Worm (Caenorhabditis elegans): ENCODE measurements around the gene ctsa-1.1.

DNA sequence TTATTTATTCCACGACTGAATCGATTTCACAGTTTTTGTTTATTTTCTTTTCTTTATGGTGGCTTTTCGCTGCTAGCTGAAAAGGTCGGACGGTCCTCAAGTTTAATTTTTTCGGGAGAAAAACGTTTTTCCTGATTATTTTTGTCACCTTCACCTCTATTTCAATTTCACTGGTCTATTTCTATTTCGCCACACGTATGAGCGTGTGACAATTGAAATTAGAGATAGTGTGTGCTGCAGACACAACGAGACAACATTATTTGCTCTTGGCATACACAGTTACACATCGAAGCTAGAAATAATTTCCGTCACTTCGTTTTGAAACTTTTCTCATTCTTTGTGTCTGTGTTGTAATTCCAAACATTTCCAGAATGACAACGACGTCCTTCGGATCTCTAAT lies 21.8 kb upstream of the ctsa-1.1 start, which contains the start of gene F41C3.8:
- TF ChIP-seq ama-1 (optimal IDR thresholded peaks at IDR 0.05) (no peak), ceh-36 (tag; optimal IDR thresholded peaks at IDR 0.05) (no peak), pes-1 (GFP tag; IDR thresholded peaks at IDR 0.05) (no peak), aly-1 (tag; optimal IDR thresholded peaks at IDR 0.05) (no peak), flt-1 (GFP tag; IDR thresholded peaks at IDR 0.05) (no peak), hmbx-1 (tag; optimal IDR thresholded peaks at IDR 0.05) (no peak), ets-7 (tag; optimal IDR thresholded peaks at IDR 0.05) (no peak)
